Worm (Caenorhabditis elegans): ENCODE measurements around the gene ZK353.3.
A peak's percentile ranks its signal among the peaks of the same experiment; 100 is the strongest.

DNA sequence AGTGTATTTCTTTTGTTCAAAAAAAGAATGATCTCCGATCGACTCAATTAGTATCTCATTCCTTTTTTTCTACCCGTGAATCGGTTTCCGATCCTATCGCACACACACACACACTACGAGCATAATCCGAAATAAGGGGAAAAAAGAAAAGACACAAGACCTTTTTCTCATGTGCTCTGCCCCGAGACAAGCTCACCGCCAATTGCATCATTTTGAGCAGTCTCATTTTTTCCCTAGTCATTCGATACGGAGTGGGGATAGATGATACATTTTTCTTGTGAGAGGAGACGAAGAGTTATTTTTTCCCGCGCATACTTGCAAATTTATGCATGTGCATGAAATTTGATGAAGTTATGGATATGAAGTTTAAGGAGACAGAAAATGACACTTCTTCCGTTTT lies 3.5 kb upstream of the ZK353.3 start:
- TF ChIP-seq him-1 (tag; optimal IDR thresholded peaks at IDR 0.05) (peak; percentile 54), dao-5 (tag; optimal IDR thresholded peaks at IDR 0.05) (no peak), W03F9.2 (tag; optimal IDR thresholded peaks at IDR 0.05) (no peak)
